Fruit fly (Drosophila melanogaster): ENCODE measurements around the gene Jhbp16.

dm6 chr3R:21665404-21665803, 1.2 kb downstream of the Jhbp16 start:
- TF ChIP-seq Sin3A (optimal IDR thresholded peaks at IDR 0.05) (no peak), psq (optimal IDR thresholded peaks at IDR 0.05) (no peak), ttk (optimal IDR thresholded peaks at IDR 0.05) (no peak)

Measured in Kc167 (cell line).